Worm (Caenorhabditis elegans) whole organism, young adult: ENCODE measurements around the gene F54F12.1.

Source experiments
- F23B12.7 ChIP-seq: sonication (generic microtip); optimal IDR thresholded peaks from 2 replicates; lab custom pipeline; 2017; ENCODE audit warnings: missing genetic modification characterization, mild to moderate bottlenecking, missing compliant biosample characterization, antibody characterized with exemption, moderate library complexity; ENCODE audit not compliant: insufficient read depth
- Y53F4B.3 ChIP-seq: fragments of 200-800 bp; sonication (Bioruptor generic); IDR thresholded peaks from 2 replicates; pipeline ENCODE4 v1.3.6; 2022; ENCODE audit warnings: missing genetic modification reagents, missing genetic modification characterization, missing compliant biosample characterization
- mxl-1 ChIP-seq: sonication (generic microtip); optimal IDR thresholded peaks from 2 replicates; lab custom pipeline; 2016; ENCODE audit warnings: missing genetic modification characterization, missing compliant biosample characterization

ce11 chrIII:13002098-13002497, 53.1 kb downstream of the F54F12.1 start, which contains the start of gene ZK1010.10:
- no peak for TF ChIP-seq F23B12.7 (tag; lab: Kevin White, UChicago)
- no peak for TF ChIP-seq mxl-1 (tag; lab: Kevin White, UChicago)
- TF ChIP-seq Y53F4B.3 (GFP tag; lab: Robert Waterston, UW) = no peak
